Worm (Caenorhabditis elegans): ENCODE measurements around the gene C45B11.8.

Gene C45B11.8

DNA sequence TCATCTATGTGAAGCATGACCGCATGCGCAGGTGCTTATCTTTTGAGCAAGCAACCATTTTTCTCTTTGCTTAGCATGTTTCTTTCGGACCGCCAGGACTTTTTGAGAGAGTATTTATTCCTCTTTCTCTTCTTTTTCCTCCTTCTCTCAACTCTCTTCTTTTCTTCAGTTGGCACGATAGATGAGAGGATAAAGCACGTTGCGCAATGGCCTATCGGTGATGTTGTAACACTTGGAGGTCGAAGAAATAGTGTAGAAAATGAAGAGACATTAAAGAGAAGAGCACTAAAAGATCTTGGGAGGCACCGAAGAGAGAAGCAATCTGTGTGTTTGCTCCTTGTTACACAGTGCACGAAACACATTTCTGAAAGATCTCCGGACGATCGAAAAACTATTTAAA is 43.1 kb downstream of the C45B11.8 start (continued):
- TF ChIP-seq K09A11.1 (tag; optimal IDR thresholded peaks at IDR 0.05; ENCODE audit: insufficient read depth): no peak
- no peak for TF ChIP-seq npax-4 (tag; optimal IDR thresholded peaks at IDR 0.05)
- TF ChIP-seq pha-4 (tag; optimal IDR thresholded peaks at IDR 0.05): no peak
- peak; percentile 65 for TF ChIP-seq tbx-2 (tag; optimal IDR thresholded peaks at IDR 0.05)
- no peak for TF ChIP-seq lim-6 (tag; optimal IDR thresholded peaks at IDR 0.05)
- TF ChIP-seq sox-2 (GFP tag; IDR thresholded peaks at IDR 0.05): no peak
- TF ChIP-seq nhr-11 (tag; optimal IDR thresholded peaks at IDR 0.05): no peak
- TF ChIP-seq T23F11.4 (GFP tag; optimal IDR thresholded peaks at IDR 0.05): no peak
- no peak for TF ChIP-seq pag-3 (tag; optimal IDR thresholded peaks at IDR 0.05; ENCODE audit: borderline replicate concordance)
- TF ChIP-seq hlh-15 (tag; optimal IDR thresholded peaks at IDR 0.05): no peak
- TF ChIP-seq ref-2 (tag; optimal IDR thresholded peaks at IDR 0.05): peak; percentile 3
- no peak for TF ChIP-seq ceh-24 (tag; optimal IDR thresholded peaks at IDR 0.05)
- TF ChIP-seq unc-86 (tag; optimal IDR thresholded peaks at IDR 0.05): no peak
- TF ChIP-seq ceh-31 (tag; optimal IDR thresholded peaks at IDR 0.05): peak; percentile 53
- TF ChIP-seq zip-5 (tag; optimal IDR thresholded peaks at IDR 0.05): no peak
- TF ChIP-seq che-1 (tag; optimal IDR thresholded peaks at IDR 0.05): no peak
- TF ChIP-seq elt-4 (tag; optimal IDR thresholded peaks at IDR 0.05): no peak
- no peak for TF ChIP-seq Y22D7AL.16 (tag; optimal IDR thresholded peaks at IDR 0.05)
- TF ChIP-seq ahr-1 (tag; optimal IDR thresholded peaks at IDR 0.05): no peak
- TF ChIP-seq nfya-1 (tag; optimal IDR thresholded peaks at IDR 0.05): peak; percentile 74
- no peak for TF ChIP-seq ztf-16 (tag; optimal IDR thresholded peaks at IDR 0.05)
- no peak for TF ChIP-seq ttx-3 (tag; optimal IDR thresholded peaks at IDR 0.05)
- TF ChIP-seq ceh-30 (tag; optimal IDR thresholded peaks at IDR 0.05): no peak
- TF ChIP-seq syd-9 (tag; optimal IDR thresholded peaks at IDR 0.05): no peak
- TF ChIP-seq fkh-10 (GFP tag; optimal IDR thresholded peaks at IDR 0.05): no peak
- no peak for TF ChIP-seq gmeb-2 (tag; optimal IDR thresholded peaks at IDR 0.05)
- no peak for TF ChIP-seq fax-1 (tag; optimal IDR thresholded peaks at IDR 0.05)

DNA sequence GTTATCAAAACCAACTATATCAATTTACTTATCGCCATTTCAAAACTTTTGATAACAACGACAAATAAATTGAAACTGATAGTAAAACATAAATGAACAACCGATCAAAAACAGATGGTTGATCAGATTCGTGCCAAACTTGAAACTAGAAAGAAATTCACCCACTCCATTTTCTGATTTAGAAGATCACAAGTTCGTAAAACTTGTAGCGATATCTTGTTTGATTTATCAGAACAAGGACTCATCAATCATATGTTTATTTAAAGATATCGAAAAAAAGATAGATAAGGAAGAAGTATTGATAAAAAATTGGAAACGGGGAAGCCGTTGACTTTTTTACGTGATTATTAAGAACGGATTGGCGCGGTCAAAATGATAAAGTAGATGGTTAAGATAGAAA is 46.5 kb downstream of the C45B11.8 start:
- peak; percentile 98 for TF ChIP-seq elt-2 (tag; optimal IDR thresholded peaks at IDR 0.05)
- TF ChIP-seq C08G9.2 (tag; optimal IDR thresholded peaks at IDR 0.05): no peak
- no peak for TF ChIP-seq ceh-30 (tag; optimal IDR thresholded peaks at IDR 0.05)
- no peak for TF ChIP-seq hlh-13 (GFP tag; optimal IDR thresholded peaks at IDR 0.05)
- TF ChIP-seq hlh-30 (tag; optimal IDR thresholded peaks at IDR 0.05; ENCODE audit: insufficient read depth): no peak
- no peak for TF ChIP-seq C38D4.7 (GFP tag; optimal IDR thresholded peaks at IDR 0.05)
- TF ChIP-seq ttx-3 (tag; optimal IDR thresholded peaks at IDR 0.05): no peak
- no peak for TF ChIP-seq syd-9 (tag; optimal IDR thresholded peaks at IDR 0.05)

DNA sequence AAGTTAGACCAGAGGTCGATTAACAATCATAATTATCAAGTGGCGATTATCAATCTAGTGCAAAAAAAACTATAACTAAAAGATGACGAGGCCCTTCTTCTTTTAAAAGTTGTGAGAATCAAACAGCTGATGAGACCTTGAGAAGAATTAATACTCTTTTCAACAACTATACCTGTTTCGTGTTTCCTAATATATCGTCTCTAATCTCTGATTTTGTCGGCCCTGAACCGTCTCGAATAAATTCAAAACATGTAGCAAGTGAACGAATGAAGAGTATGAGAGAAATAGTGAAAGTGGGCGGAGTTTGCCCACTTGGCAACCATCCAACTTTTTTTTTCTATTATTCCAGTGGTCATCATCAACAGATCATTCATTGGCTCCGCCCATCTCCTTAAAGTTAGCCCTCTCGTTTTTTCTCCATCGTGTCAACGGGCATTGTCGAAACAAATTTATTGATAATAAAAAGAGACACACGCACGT is 47.0 kb downstream of the C45B11.8 start, which contains the start of gene Y42A5A.1:
Y42A5A.1 (plus strand) TSS at position 430 of the 480 bp plus-strand sequence.
- TF ChIP-seq hlh-8 (tag; optimal IDR thresholded peaks at IDR 0.05) (no peak), madf-2 (tag; optimal IDR thresholded peaks at IDR 0.05) (no peak), ztf-16 (tag; optimal IDR thresholded peaks at IDR 0.05) (no peak), Y22D7AL.16 (tag; optimal IDR thresholded peaks at IDR 0.05) (no peak), ceh-34 (tag; optimal IDR thresholded peaks at IDR 0.05) (no peak)
